Fruit fly (Drosophila melanogaster): Measurements from ENCODE around the gene CG2955.

The CG2955 gene

dm6 chr2L:4146317-4146716 is 2.8 kb upstream of the CG2955 start:
- TF ChIP-seq psq (optimal IDR thresholded peaks at IDR 0.05) (no peak), Sin3A (optimal IDR thresholded peaks at IDR 0.05) (no peak), ttk (optimal IDR thresholded peaks at IDR 0.05) (no peak), Myc (optimal IDR thresholded peaks at IDR 0.05) (no peak), insv (optimal IDR thresholded peaks at IDR 0.05) (no peak), h (optimal IDR thresholded peaks at IDR 0.05) (no peak)

- TF ChIP-seq insv (optimal IDR thresholded peaks at IDR 0.05) (no peak), Sin3A (optimal IDR thresholded peaks at IDR 0.05) (no peak), ttk (optimal IDR thresholded peaks at IDR 0.05) (no peak), h (optimal IDR thresholded peaks at IDR 0.05) (no peak)
Measured at dm6 chr2L:4166034-4166433, 17.0 kb downstream of the CG2955 start, which contains the start of gene Or24a. Or24a (minus strand) TSS chr2L:4166134.

- no peak for TF ChIP-seq Myc (optimal IDR thresholded peaks at IDR 0.05)
- TF ChIP-seq insv (optimal IDR thresholded peaks at IDR 0.05), result no peak
- no peak for TF ChIP-seq h (optimal IDR thresholded peaks at IDR 0.05)
- no peak for TF ChIP-seq ttk (optimal IDR thresholded peaks at IDR 0.05)
- no peak for TF ChIP-seq psq (optimal IDR thresholded peaks at IDR 0.05)
- TF ChIP-seq Sin3A (optimal IDR thresholded peaks at IDR 0.05), result no peak
Measured at dm6 chr2L:4179386-4179785, 30.3 kb downstream of the CG2955 start.

dm6 chr2L:4179960-4180359 is 30.9 kb downstream of the CG2955 start:
- TF ChIP-seq Sin3A (optimal IDR thresholded peaks at IDR 0.05) (no peak), ttk (optimal IDR thresholded peaks at IDR 0.05) (no peak), insv (optimal IDR thresholded peaks at IDR 0.05) (no peak), psq (optimal IDR thresholded peaks at IDR 0.05) (no peak), h (optimal IDR thresholded peaks at IDR 0.05) (no peak), Myc (optimal IDR thresholded peaks at IDR 0.05) (no peak)

dm6 chr2L:4185269-4186024 is 36.4 kb downstream of the CG2955 start:
- no peak for TF ChIP-seq h (optimal IDR thresholded peaks at IDR 0.05)
- no peak for TF ChIP-seq Sin3A (optimal IDR thresholded peaks at IDR 0.05)
- TF ChIP-seq psq (optimal IDR thresholded peaks at IDR 0.05), result no peak

dm6 chr2L:4187631-4188173 is 38.6 kb downstream of the CG2955 start, which contains the start of the genes Tbcc and lectin-24Db:
Tbcc (minus strand) TSS chr2L:4187793.
lectin-24Db (plus strand) TSS chr2L:4188123.
- TF ChIP-seq Sin3A (optimal IDR thresholded peaks at IDR 0.05) (no peak), Myc (optimal IDR thresholded peaks at IDR 0.05) (no peak), ttk (optimal IDR thresholded peaks at IDR 0.05) (no peak), psq (optimal IDR thresholded peaks at IDR 0.05) (no peak), insv (optimal IDR thresholded peaks at IDR 0.05) (no peak), h (optimal IDR thresholded peaks at IDR 0.05) (no peak)

dm6 chr2L:4195672-4196281 is 46.7 kb downstream of the CG2955 start:
- TF ChIP-seq Sin3A (optimal IDR thresholded peaks at IDR 0.05) (no peak), insv (optimal IDR thresholded peaks at IDR 0.05) (no peak), ttk (optimal IDR thresholded peaks at IDR 0.05) (no peak), psq (optimal IDR thresholded peaks at IDR 0.05) (no peak), h (optimal IDR thresholded peaks at IDR 0.05) (no peak), Myc (optimal IDR thresholded peaks at IDR 0.05) (no peak)

dm6 chr2L:4196347-4197142 is 47.5 kb downstream of the CG2955 start:
- no peak for TF ChIP-seq psq (optimal IDR thresholded peaks at IDR 0.05)
- TF ChIP-seq h (optimal IDR thresholded peaks at IDR 0.05), result no peak
- no peak for TF ChIP-seq insv (optimal IDR thresholded peaks at IDR 0.05)
- no peak for TF ChIP-seq Sin3A (optimal IDR thresholded peaks at IDR 0.05)
- no peak for TF ChIP-seq Myc (optimal IDR thresholded peaks at IDR 0.05)
- no peak for TF ChIP-seq ttk (optimal IDR thresholded peaks at IDR 0.05)

- TF ChIP-seq insv (optimal IDR thresholded peaks at IDR 0.05), result no peak
Measured at dm6 chr2L:4197143-4197912, 48.2 kb downstream of the CG2955 start.

- TF ChIP-seq insv (optimal IDR thresholded peaks at IDR 0.05), result no peak
- TF ChIP-seq h (optimal IDR thresholded peaks at IDR 0.05), result no peak
- no peak for TF ChIP-seq Sin3A (optimal IDR thresholded peaks at IDR 0.05)
- no peak for TF ChIP-seq Myc (optimal IDR thresholded peaks at IDR 0.05)
- no peak for TF ChIP-seq psq (optimal IDR thresholded peaks at IDR 0.05)
- no peak for TF ChIP-seq ttk (optimal IDR thresholded peaks at IDR 0.05)
Measured at dm6 chr2L:4197913-4198319, 48.8 kb downstream of the CG2955 start, which contains the start of gene Naprt. Naprt (minus strand) TSS chr2L:4198071.
